Worm (Caenorhabditis elegans) whole organism, late embryonic: ENCODE measurements around the gene btb-18.

Experiments
- ahr-1 ChIP-seq: sonication (generic microtip); optimal IDR thresholded peaks from 2 replicates; lab custom pipeline; 2016; ENCODE audit warnings: missing genetic modification characterization, missing compliant biosample characterization
- ceh-30 ChIP-seq: fragments of 150-350 bp; optimal IDR thresholded peaks from 2 replicates; lab custom pipeline; 2014; ENCODE audit warnings: missing biosample characterization, missing genetic modification characterization
- che-1 ChIP-seq: sonication (generic microtip); optimal IDR thresholded peaks from 2 replicates; lab custom pipeline; 2016; ENCODE audit warnings: mild to moderate bottlenecking, missing genetic modification characterization, missing compliant biosample characterization
- dmd-4 ChIP-seq: sonication (generic microtip); optimal IDR thresholded peaks from 2 replicates; lab custom pipeline; 2016; ENCODE audit warnings: borderline replicate concordance, missing genetic modification characterization, missing compliant biosample characterization
- fkh-10 ChIP-seq: fragments of 150-350 bp; optimal IDR thresholded peaks from 2 replicates; lab custom pipeline; 2014; ENCODE audit warnings: missing biosample characterization, missing genetic modification reagents, missing genetic modification characterization
- hlh-8 ChIP-seq: sonication (generic microtip); optimal IDR thresholded peaks from 2 replicates; lab custom pipeline; 2016; ENCODE audit warnings: missing genotype, missing genetic modification characterization, missing compliant biosample characterization
- madf-2 ChIP-seq: sonication (generic microtip); optimal IDR thresholded peaks from 2 replicates; lab custom pipeline; 2017; ENCODE audit warnings: missing genetic modification characterization, missing compliant biosample characterization
- nhr-11 ChIP-seq: fragments of 150-350 bp; optimal IDR thresholded peaks from 2 replicates; lab custom pipeline; 2014; ENCODE audit warnings: missing biosample characterization, missing genetic modification characterization
- tbx-2 ChIP-seq: sonication (generic microtip); optimal IDR thresholded peaks from 2 replicates; lab custom pipeline; 2016; ENCODE audit warnings: missing genetic modification characterization, missing compliant biosample characterization

DNA sequence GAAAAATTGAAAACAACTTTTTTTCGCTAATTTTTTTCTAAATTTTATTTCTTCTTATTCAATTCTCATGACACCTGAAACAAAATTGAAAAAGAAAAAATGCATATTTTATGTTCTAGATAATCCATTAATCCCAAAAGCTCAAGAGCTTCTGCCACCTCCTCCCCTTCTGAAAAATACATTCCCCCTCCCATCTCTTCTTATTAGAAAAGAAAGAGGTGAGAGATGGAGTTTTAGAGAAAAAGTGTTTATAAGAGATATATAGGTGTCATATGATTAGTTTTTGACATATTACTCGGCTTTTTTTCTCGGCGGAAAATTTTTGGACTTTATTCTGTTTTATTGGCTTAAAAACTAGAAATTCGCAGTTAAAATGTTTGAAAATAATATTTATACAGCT is 27.4 kb upstream of the btb-18 start:
- no peak for TF ChIP-seq fkh-10
- TF ChIP-seq ahr-1 (tag; lab: Kevin White, UChicago) = no peak
- TF ChIP-seq hlh-8 (tag; lab: Kevin White, UChicago) = no peak
- TF ChIP-seq madf-2 (tag; lab: Kevin White, UChicago) = no peak
- TF ChIP-seq nhr-11 (tag; lab: Kevin White, UChicago) = no peak
- no peak for TF ChIP-seq dmd-4 (tag; lab: Kevin White, UChicago)
- no peak for TF ChIP-seq ceh-30
- no peak for TF ChIP-seq che-1 (tag; lab: Kevin White, UChicago)
- TF ChIP-seq tbx-2 = no peak
